Fruit fly (Drosophila melanogaster): Measurements from ENCODE around the gene CG44198.

Gene CG44198

dm6 chr2L:13116738-13117137 lies 2.2 kb downstream of the CG44198 start:
- no peak for TF ChIP-seq noc (tag; optimal IDR thresholded peaks at IDR 0.05)

dm6 chr2L:13113580-13113979 lies 5.4 kb downstream of the CG44198 start:
- no peak for TF ChIP-seq noc (tag; optimal IDR thresholded peaks at IDR 0.05)

dm6 chr2L:13106507-13106906 lies 12.4 kb downstream of the CG44198 start, which contains the start of gene Ttc30:
TSS of gene Ttc30 (plus strand) at chr2L:13106807.
- no peak for TF ChIP-seq noc (tag; optimal IDR thresholded peaks at IDR 0.05)

dm6 chr2L:13104800-13105199 lies 14.1 kb downstream of the CG44198 start:
- TF ChIP-seq noc (tag; optimal IDR thresholded peaks at IDR 0.05): no peak

- peak; percentile 47 for TF ChIP-seq noc (tag; optimal IDR thresholded peaks at IDR 0.05)
Observed at dm6 chr2L:13101477-13101876, 17.5 kb downstream of the CG44198 start.

dm6 chr2L:13098301-13098700 lies 20.6 kb downstream of the CG44198 start:
- no peak for TF ChIP-seq noc (tag; optimal IDR thresholded peaks at IDR 0.05)

dm6 chr2L:13097200-13097599 lies 21.7 kb downstream of the CG44198 start:
- no peak for TF ChIP-seq noc (tag; optimal IDR thresholded peaks at IDR 0.05)

dm6 chr2L:13095805-13096204 lies 23.1 kb downstream of the CG44198 start:
- no peak for TF ChIP-seq noc (tag; optimal IDR thresholded peaks at IDR 0.05)

dm6 chr2L:13088550-13088949 lies 30.4 kb downstream of the CG44198 start:
- TF ChIP-seq noc (tag; optimal IDR thresholded peaks at IDR 0.05): no peak

dm6 chr2L:13086712-13087111 lies 32.2 kb downstream of the CG44198 start:
- no peak for TF ChIP-seq noc (tag; optimal IDR thresholded peaks at IDR 0.05)

- TF ChIP-seq noc (tag; optimal IDR thresholded peaks at IDR 0.05): peak; percentile 74
Observed at dm6 chr2L:13083423-13084079, 35.4 kb downstream of the CG44198 start.

dm6 chr2L:13082177-13082576 lies 36.8 kb downstream of the CG44198 start:
- peak; percentile 69 for TF ChIP-seq noc (tag; optimal IDR thresholded peaks at IDR 0.05)

dm6 chr2L:13079483-13079882 lies 39.5 kb downstream of the CG44198 start:
- no peak for TF ChIP-seq noc (tag; optimal IDR thresholded peaks at IDR 0.05)

- TF ChIP-seq noc (tag; optimal IDR thresholded peaks at IDR 0.05): no peak
Observed at dm6 chr2L:13074383-13074782, 44.6 kb downstream of the CG44198 start.

- TF ChIP-seq noc (tag; optimal IDR thresholded peaks at IDR 0.05): no peak
Observed at dm6 chr2L:13073797-13074196, 45.1 kb downstream of the CG44198 start.

- TF ChIP-seq noc (tag; optimal IDR thresholded peaks at IDR 0.05): no peak
Observed at dm6 chr2L:13072747-13073355, 46.1 kb downstream of the CG44198 start.

- TF ChIP-seq noc (tag; optimal IDR thresholded peaks at IDR 0.05): no peak
Observed at dm6 chr2L:13071290-13071689, 47.6 kb downstream of the CG44198 start.
